Worm (Caenorhabditis elegans) whole organism, early embryonic: ENCODE measurements around the gene F47B8.10.

ENCODE experiments used
- B0310.2 ChIP-seq: sonication (generic microtip); optimal IDR thresholded peaks from 2 replicates; lab custom pipeline; 2016; ENCODE audit warnings: mild to moderate bottlenecking, missing genetic modification characterization, missing compliant biosample characterization
- F13C5.2 ChIP-seq: sonication (generic microtip); optimal IDR thresholded peaks from 2 replicates; lab custom pipeline; 2017; ENCODE audit warnings: mild to moderate bottlenecking, missing genetic modification characterization, inconsistent platforms, missing compliant biosample characterization
- aly-1 ChIP-seq: sonication (generic microtip); optimal IDR thresholded peaks from 2 replicates; lab custom pipeline; 2016; ENCODE audit warnings: missing genetic modification characterization, missing compliant biosample characterization
- ama-1 ChIP-seq: fragments of 150-350 bp; optimal IDR thresholded peaks from 2 replicates; lab custom pipeline; 2014
- ets-7 ChIP-seq: sonication (generic microtip); optimal IDR thresholded peaks from 2 replicates; lab custom pipeline; 2016; ENCODE audit warnings: missing genotype, missing genetic modification characterization, missing compliant biosample characterization
- flt-1 ChIP-seq: fragments of 200-800 bp; sonication (Bioruptor generic); IDR thresholded peaks from 2 replicates; pipeline ENCODE4 v1.3.6; 2022; ENCODE audit warnings: missing genetic modification characterization, missing compliant biosample characterization
- hmbx-1 ChIP-seq: sonication (generic microtip); optimal IDR thresholded peaks from 2 replicates; lab custom pipeline; 2016; ENCODE audit warnings: mild to moderate bottlenecking, missing genetic modification characterization, missing compliant biosample characterization
- hmg-4 ChIP-seq: fragments of 200-800 bp; sonication (Bioruptor generic); optimal IDR thresholded peaks from 2 replicates; lab custom pipeline; 2018; ENCODE audit warnings: mild to moderate bottlenecking, missing genetic modification characterization, missing compliant biosample characterization
- pes-1 ChIP-seq: fragments of 200-800 bp; sonication (Bioruptor generic); IDR thresholded peaks from 2 replicates; pipeline ENCODE4 v1.3.6; 2022; ENCODE audit warnings: missing genetic modification reagents, missing genetic modification characterization, missing compliant biosample characterization
- scrt-1 ChIP-seq: fragments of 200-800 bp; sonication (Bioruptor generic); IDR thresholded peaks from 2 replicates; pipeline ENCODE4 v1.3.6; 2022; ENCODE audit warnings: missing genetic modification characterization, missing compliant biosample characterization
- sea-1 ChIP-seq: fragments of 200-800 bp; sonication (Bioruptor generic); conservative IDR thresholded peaks from 2 replicates; pipeline ENCODE4 v1.3.6; 2022; ENCODE audit warnings: missing genetic modification characterization, missing compliant biosample characterization
- tbx-11 ChIP-seq: fragments of 200-800 bp; sonication (Bioruptor generic); IDR thresholded peaks from 2 replicates; pipeline ENCODE4 v1.3.6; 2022; ENCODE audit warnings: missing genetic modification characterization, missing compliant biosample characterization
- tra-4 ChIP-seq: sonication (generic microtip); optimal IDR thresholded peaks from 2 replicates; lab custom pipeline; 2017; ENCODE audit warnings: missing genetic modification characterization, missing compliant biosample characterization

DNA sequence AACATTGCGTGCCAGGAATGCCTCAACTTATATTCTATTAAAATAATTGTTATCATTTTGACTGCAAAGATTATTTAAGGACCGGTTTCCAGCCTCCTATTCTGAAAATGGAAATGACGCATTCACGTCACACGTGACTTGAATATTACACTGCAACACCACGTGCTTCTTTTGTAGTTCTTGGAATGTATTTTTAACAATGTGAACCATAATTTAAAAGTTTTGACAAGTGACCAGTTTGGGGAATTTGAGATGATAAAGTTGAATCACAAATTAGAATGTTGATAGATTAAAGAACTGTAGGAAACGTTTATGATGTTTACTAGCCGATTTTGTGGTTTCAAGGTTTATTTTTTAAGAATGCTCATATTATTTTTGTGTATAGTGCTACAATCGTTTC lies at the start of gene F47B8.10:
- TF ChIP-seq ama-1 (lab: Kevin White, UChicago) (no peak), pes-1 (GFP tag; lab: Robert Waterston, UW) (no peak), F13C5.2 (tag; lab: Kevin White, UChicago) (no peak), ets-7 (tag; lab: Kevin White, UChicago) (no peak), tra-4 (tag; lab: Kevin White, UChicago) (no peak), hmbx-1 (no peak), scrt-1 (GFP tag; lab: Robert Waterston, UW) (no peak), sea-1 (GFP tag; lab: Robert Waterston, UW) (no peak), flt-1 (GFP tag; lab: Robert Waterston, UW) (no peak), tbx-11 (GFP tag; lab: Robert Waterston, UW) (no peak), hmg-4 (GFP tag; lab: Kevin White, UChicago) (no peak), aly-1 (tag; lab: Kevin White, UChicago) (no peak), B0310.2 (tag; lab: Kevin White, UChicago) (no peak)
